Worm (Caenorhabditis elegans) whole organism, L3 larva: ENCODE data around the gene C16C10.9.

Experiments
- R02D3.7 ChIP-seq: fragments of 150-350 bp; optimal IDR thresholded peaks from 2 replicates; lab custom pipeline; 2014; ENCODE audit warnings: missing biosample characterization, missing genetic modification characterization
- ama-1 ChIP-seq: fragments of 150-350 bp; optimal IDR thresholded peaks from 2 replicates; lab custom pipeline; 2018
- ceh-9 ChIP-seq: sonication (generic microtip); optimal IDR thresholded peaks from 2 replicates; lab custom pipeline; 2018; ENCODE audit warnings: missing biosample characterization, missing genetic modification characterization
- egl-27 ChIP-seq: sonication (generic microtip); optimal IDR thresholded peaks from 4 replicates; lab custom pipeline; 2017; ENCODE audit warnings: missing biosample characterization, missing genetic modification reagents, missing genetic modification characterization
- elt-1 ChIP-seq: fragments of 150-350 bp; optimal IDR thresholded peaks from 2 replicates; lab custom pipeline; 2014; ENCODE audit warnings: missing biosample characterization, missing genetic modification characterization
- lin-15B ChIP-seq: fragments of 150-350 bp; optimal IDR thresholded peaks from 2 replicates; lab custom pipeline; 2014; ENCODE audit warnings: missing biosample characterization, missing genetic modification characterization
- nfya-1 ChIP-seq: sonication (generic microtip); optimal IDR thresholded peaks from 2 replicates; lab custom pipeline; 2017; ENCODE audit warnings: missing genetic modification characterization, mild to moderate bottlenecking, missing compliant biosample characterization, antibody characterized with exemption, moderate library complexity; ENCODE audit not compliant: insufficient read depth
- nhr-12 ChIP-seq: fragments of 150-350 bp; optimal IDR thresholded peaks from 2 replicates; lab custom pipeline; 2014; ENCODE audit warnings: missing biosample characterization, missing genetic modification characterization
- pqm-1 ChIP-seq: fragments of 150-350 bp; optimal IDR thresholded peaks from 2 replicates; lab custom pipeline; 2017; ENCODE audit warnings: missing biosample characterization, missing genetic modification characterization, inconsistent platforms
- skn-1 ChIP-seq: fragments of 150-350 bp; optimal IDR thresholded peaks from 2 replicates; lab custom pipeline; 2014; ENCODE audit warnings: missing biosample characterization, missing genetic modification characterization
- snpc-4 ChIP-seq: fragments of 150-350 bp; optimal IDR thresholded peaks from 2 replicates; lab custom pipeline; 2014; ENCODE audit warnings: missing biosample characterization, missing genetic modification characterization
- unc-62 ChIP-seq: fragments of 150-350 bp; sonication (generic microtip); optimal IDR thresholded peaks from 4 replicates; lab custom pipeline; 2014; ENCODE audit warnings: missing biosample characterization, missing genetic modification reagents, missing genetic modification characterization
- zag-1 ChIP-seq: fragments of 150-350 bp; optimal IDR thresholded peaks from 2 replicates; lab custom pipeline; 2014; ENCODE audit warnings: missing biosample characterization, missing genetic modification characterization

- TF ChIP-seq unc-62 (GFP tag; lab: Kevin White, UChicago) = no peak
- no peak for TF ChIP-seq zag-1 (tag; lab: Kevin White, UChicago)
- TF ChIP-seq elt-1 (tag; lab: Kevin White, UChicago) = no peak
- no peak for TF ChIP-seq egl-27 (tag; lab: Kevin White, UChicago)
- no peak for TF ChIP-seq nhr-12 (tag; lab: Kevin White, UChicago)
- no peak for TF ChIP-seq pqm-1 (tag; lab: Kevin White, UChicago)
- no peak for TF ChIP-seq skn-1 (tag; lab: Kevin White, UChicago)
- no peak for TF ChIP-seq R02D3.7
- TF ChIP-seq ama-1 (lab: Kevin White, UChicago) = no peak
- no peak for TF ChIP-seq snpc-4 (tag; lab: Kevin White, UChicago)
- no peak for TF ChIP-seq nfya-1 (tag; lab: Kevin White, UChicago)
- TF ChIP-seq lin-15B (tag; lab: Kevin White, UChicago) = no peak
- no peak for TF ChIP-seq ceh-9 (tag; lab: Kevin White, UChicago)
These were observed 33.3 kb downstream of the C16C10.9 start for ce11 chrIII:4123900-4124299.
